Fruit fly (Drosophila melanogaster) whole organism, adult: ENCODE measurements around the gene CG11241.
A peak's percentile ranks its signal among the peaks of the same experiment; 100 is the strongest.

Experiments
- CG12768 ChIP-seq: fragments of 200-800 bp; sonication (Bioruptor generic); optimal IDR thresholded peaks from 2 replicates; lab custom pipeline; 2017; ENCODE audit warnings: missing biosample characterization, missing genetic modification characterization, mild to moderate bottlenecking, moderate library complexity, missing genetic modification reagents
- CG14711 ChIP-seq: fragments of 200-800 bp; sonication (Bioruptor generic); optimal IDR thresholded peaks from 2 replicates; lab custom pipeline; 2018; ENCODE audit warnings: missing biosample characterization, mild to moderate bottlenecking, missing genetic modification characterization, moderate library complexity
- bab1 ChIP-seq: fragments of 200-800 bp; sonication (Bioruptor generic); optimal IDR thresholded peaks from 3 replicates; lab custom pipeline; 2019; ENCODE audit warnings: missing biosample characterization, mild to moderate bottlenecking, missing genetic modification characterization, moderate library complexity
- kay ChIP-seq: fragments of 200-800 bp; sonication (Bioruptor generic); peaks from one replicate; lab custom pipeline; 2016; ENCODE audit warnings: missing biosample characterization, missing genetic modification characterization, borderline replicate concordance

DNA sequence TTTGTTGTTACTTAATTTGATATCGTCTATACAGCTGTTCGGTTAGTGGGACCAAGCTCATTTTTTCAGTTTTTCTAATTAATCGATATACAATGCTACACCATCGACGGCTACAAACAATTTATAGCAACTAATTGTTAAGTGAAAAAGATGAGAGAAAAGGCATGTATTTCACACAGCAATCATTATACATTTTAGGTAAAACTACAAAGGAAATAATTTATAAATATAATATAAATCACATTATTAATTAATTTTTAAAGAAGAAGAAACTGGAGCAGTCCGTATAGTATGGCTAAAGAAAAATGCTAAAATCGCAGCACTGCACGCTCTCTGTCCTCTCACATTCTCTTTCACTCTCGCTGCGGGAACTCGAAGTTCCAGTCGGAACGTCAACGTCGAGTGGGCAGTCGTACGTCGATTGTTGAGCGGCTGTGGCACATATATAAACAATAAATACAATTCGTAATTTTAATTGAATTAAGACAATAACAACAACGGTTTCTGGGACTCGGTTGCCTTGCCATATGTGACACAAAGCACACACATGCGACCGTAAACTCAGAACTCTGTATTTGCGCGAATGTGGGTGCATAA is 10.4 kb downstream of the CG11241 start, which contains the start of the genes CG14450 and CG11367:
- TF ChIP-seq CG12768 (GFP tag; lab: Kevin White, UChicago) (peak; percentile 19), CG14711 (tag; lab: Kevin White, UChicago) (peak; percentile 26), kay (GFP tag; lab: Kevin White, UChicago) (no peak), bab1 (GFP tag; lab: Kevin White, UChicago) (peak; percentile 34)
